Fruit fly (Drosophila melanogaster) whole organism, pupa: ENCODE data around the gene Trs23.

Source experiments
- CG15710 ChIP-seq: fragments of 200-800 bp; sonication (Bioruptor generic); optimal IDR thresholded peaks from 2 replicates; lab custom pipeline; 2018; ENCODE audit warnings: missing biosample characterization, mild to moderate bottlenecking, missing genetic modification characterization, moderate library complexity
- CG17806 ChIP-seq: fragments of 200-800 bp; sonication (Bioruptor generic); optimal IDR thresholded peaks from 2 replicates; lab custom pipeline; 2018; ENCODE audit warnings: missing biosample characterization, mild to moderate bottlenecking, missing genetic modification characterization, moderate library complexity
- CG8301 ChIP-seq: fragments of 200-800 bp; sonication (Bioruptor generic); optimal IDR thresholded peaks from 2 replicates; lab custom pipeline; 2018; ENCODE audit warnings: missing biosample characterization, mild to moderate bottlenecking, missing genetic modification characterization
- EcR ChIP-seq: fragments of 200-800 bp; sonication (Bioruptor generic); optimal IDR thresholded peaks from 3 replicates; lab custom pipeline; 2019; ENCODE audit warnings: missing biosample characterization, missing genetic modification characterization, mild to moderate bottlenecking, moderate library complexity, missing genetic modification reagents
- rn ChIP-seq: fragments of 200-800 bp; sonication (Bioruptor generic); IDR thresholded peaks from 2 replicates; pipeline ENCODE4 v1.3.6; 2022; ENCODE audit warnings: missing biosample characterization, missing genetic modification characterization

DNA sequence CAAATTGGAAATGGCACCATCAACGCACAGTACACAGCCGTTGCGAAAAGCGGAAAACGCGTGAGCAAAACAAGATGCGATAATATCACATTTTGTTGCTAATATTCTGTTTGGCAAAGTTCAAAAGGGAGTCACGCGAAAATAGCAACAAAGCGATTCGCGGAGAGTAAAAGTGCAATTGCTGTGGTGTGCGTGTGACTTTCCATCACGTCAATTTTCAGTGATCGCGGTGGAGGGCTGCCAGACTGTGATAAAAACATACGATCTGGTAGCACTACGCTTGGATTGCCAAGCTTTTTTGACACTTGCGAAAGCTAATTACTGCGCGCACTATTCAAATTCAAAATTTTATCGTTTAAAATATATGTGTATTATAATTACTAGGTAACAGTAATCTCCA lies 23.4 kb downstream of the Trs23 start, which contains the start of gene Hnf4:
- TF ChIP-seq CG15710 (no peak), CG8301 (tag; lab: Kevin White, UChicago) (no peak), CG17806 (tag; lab: Kevin White, UChicago) (no peak), EcR (peak; percentile 88), rn (GFP tag; lab: Robert Waterston, UW) (no peak)
